Fruit fly (Drosophila melanogaster): ENCODE measurements around the gene aurB.

Gene aurB

dm6 chr2L:10858064-10859047, at the start of gene aurB, which contains the start of gene Stam:
aurB (minus strand) TSS chr2L:10858094.
Stam (plus strand) TSS chr2L:10858536.
- TF ChIP-seq Dif (GFP tag; optimal IDR thresholded peaks at IDR 0.05; ENCODE audit: partially characterized antibody), result no peak
- TF ChIP-seq dmrt93B (GFP tag; optimal IDR thresholded peaks at IDR 0.05), result no peak
- no peak for TF ChIP-seq Mio (GFP tag; optimal IDR thresholded peaks at IDR 0.05)
- TF ChIP-seq GATAd (GFP tag; optimal IDR thresholded peaks at IDR 0.05), result no peak
- no peak for TF ChIP-seq Myc (optimal IDR thresholded peaks at IDR 0.05)
- TF ChIP-seq Hr78 (GFP tag; optimal IDR thresholded peaks at IDR 0.05), result no peak
- TF ChIP-seq Hnf4 (GFP tag; optimal IDR thresholded peaks at IDR 0.05), result no peak
- no peak for TF ChIP-seq jim (GFP tag; optimal IDR thresholded peaks at IDR 0.05)
- no peak for TF ChIP-seq usp (GFP tag; optimal IDR thresholded peaks at IDR 0.05)
- no peak for TF ChIP-seq br (GFP tag; optimal IDR thresholded peaks at IDR 0.05)
- TF ChIP-seq Vsx2 (GFP tag; optimal IDR thresholded peaks at IDR 0.05; ENCODE audit: partially characterized antibody), result no peak
- TF ChIP-seq Hr83 (GFP tag; optimal IDR thresholded peaks at IDR 0.05; ENCODE audit: poor library complexity, severe bottlenecking), result no peak
- TF ChIP-seq foxo (GFP tag; optimal IDR thresholded peaks at IDR 0.05), result peak in 1 of 2 experiments; percentile 39
- TF ChIP-seq fru (GFP tag; optimal IDR thresholded peaks at IDR 0.05), result no peak
- peak; percentile 57 for TF ChIP-seq Sp1 (GFP tag; optimal IDR thresholded peaks at IDR 0.05)
- no peak for TF ChIP-seq Jra (GFP tag; optimal IDR thresholded peaks at IDR 0.05)
- no peak for TF ChIP-seq Dfd (GFP tag; optimal IDR thresholded peaks at IDR 0.05)
- TF ChIP-seq CG32264 (GFP tag; optimal IDR thresholded peaks at IDR 0.05), result no peak
- peak; percentile 26 for TF ChIP-seq woc (GFP tag; optimal IDR thresholded peaks at IDR 0.05)
- no peak for TF ChIP-seq pan (optimal IDR thresholded peaks at IDR 0.05)
- TF ChIP-seq OdsH (GFP tag; optimal IDR thresholded peaks at IDR 0.05), result peak; percentile 1
- no peak for TF ChIP-seq sv (GFP tag; optimal IDR thresholded peaks at IDR 0.05)
- TF ChIP-seq rgr (GFP tag; optimal IDR thresholded peaks at IDR 0.05), result peak; percentile 32
- TF ChIP-seq lola (GFP tag; optimal IDR thresholded peaks at IDR 0.05), result no peak
- no peak for TF ChIP-seq Abd-B (GFP tag; optimal IDR thresholded peaks at IDR 0.05)
- TF ChIP-seq CG9705 (GFP tag; optimal IDR thresholded peaks at IDR 0.05), result no peak
- no peak for TF ChIP-seq brk (GFP tag; optimal IDR thresholded peaks at IDR 0.05)
- no peak for TF ChIP-seq dsf (GFP tag; optimal IDR thresholded peaks at IDR 0.05; ENCODE audit: borderline replicate concordance)
- TF ChIP-seq CrebA (GFP tag; optimal IDR thresholded peaks at IDR 0.05; ENCODE audit: borderline replicate concordance), result no peak
- no peak for TF ChIP-seq N (GFP tag; optimal IDR thresholded peaks at IDR 0.05)
- TF ChIP-seq dl (GFP tag; optimal IDR thresholded peaks at IDR 0.05; ENCODE audit: insufficient read depth in 1 of 2, partially characterized antibody in 2 of 2), result no peak
- TF ChIP-seq sage (GFP tag; optimal IDR thresholded peaks at IDR 0.05), result no peak
- TF ChIP-seq ey (GFP tag; optimal IDR thresholded peaks at IDR 0.05), result no peak
- TF ChIP-seq Rel (GFP tag; optimal IDR thresholded peaks at IDR 0.05), result no peak
- peak; percentile 20 for TF ChIP-seq Rel (tag; optimal IDR thresholded peaks at IDR 0.05)
- TF ChIP-seq psq (GFP tag; optimal IDR thresholded peaks at IDR 0.05), result peak; percentile 36
- TF ChIP-seq tai (GFP tag; optimal IDR thresholded peaks at IDR 0.05), result no peak
- TF ChIP-seq h (GFP tag; optimal IDR thresholded peaks at IDR 0.05), result peak; percentile 19
- TF ChIP-seq HLH106 (tag; optimal IDR thresholded peaks at IDR 0.05), result peak; percentile 60

dm6 chr2L:10901685-10902084, 43.8 kb upstream of the aurB start, which contains the start of gene CG14070:
CG14070 (minus strand) TSS chr2L:10901785.
- TF ChIP-seq sage (GFP tag; optimal IDR thresholded peaks at IDR 0.05), result no peak
